Worm (Caenorhabditis elegans): ENCODE results near the gene srh-169.

DNA sequence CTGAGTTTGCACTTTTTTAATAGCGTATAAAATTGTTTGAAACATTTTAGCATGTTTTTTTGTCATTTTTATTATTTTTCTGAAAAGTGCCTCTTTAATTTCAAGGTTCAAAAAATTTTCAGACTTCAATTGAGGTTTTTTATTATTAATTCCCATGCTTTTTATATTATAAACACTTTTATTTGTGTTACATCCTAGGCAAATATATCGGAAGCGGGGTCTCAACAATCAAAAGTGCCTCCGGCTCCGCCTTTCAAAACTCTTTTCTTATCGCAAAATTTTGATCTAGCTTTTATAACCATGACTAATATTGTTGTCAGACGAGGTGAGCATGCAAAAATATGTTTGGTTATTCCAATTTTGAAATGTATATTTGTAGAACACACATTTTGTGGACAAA is 25.8 kb downstream of the srh-169 start, which contains the start of gene otpl-2:
- TF ChIP-seq nhr-25 (tag; optimal IDR thresholded peaks at IDR 0.05) (no peak), ceh-16 (tag; optimal IDR thresholded peaks at IDR 0.05) (no peak), R02D3.7 (tag; optimal IDR thresholded peaks at IDR 0.05) (no peak), ztf-11 (tag; optimal IDR thresholded peaks at IDR 0.05) (no peak)
